Fruit fly (Drosophila melanogaster) whole organism, embryonic: Measurements from ENCODE around the gene drpr.
A peak's percentile ranks its signal among the peaks of the same experiment; 100 is the strongest.

Source experiments
- ATbp ChIP-seq: fragments of 200-800 bp; sonication (Bioruptor generic); optimal IDR thresholded peaks from 2 replicates; lab custom pipeline; 2017; ENCODE audit warnings: missing biosample characterization, mild to moderate bottlenecking, missing genetic modification characterization, missing genetic modification reagents
- Adf1 ChIP-seq: fragments of 200-800 bp; sonication (Bioruptor generic); IDR thresholded peaks from 2 replicates; pipeline ENCODE4 v1.3.6; 2022; ENCODE audit warnings: missing biosample characterization, missing genetic modification characterization
- CG12071 ChIP-seq: fragments of 200-800 bp; sonication (Bioruptor generic); optimal IDR thresholded peaks from 3 replicates; lab custom pipeline; 2018; ENCODE audit warnings: missing biosample characterization, mild to moderate bottlenecking, missing genetic modification characterization
- CG12219 ChIP-seq: fragments of 200-800 bp; sonication (Bioruptor generic); optimal IDR thresholded peaks from 3 replicates; lab custom pipeline; 2018; ENCODE audit warnings: missing biosample characterization, mild to moderate bottlenecking, missing genetic modification characterization
- CG1233 ChIP-seq: fragments of 200-800 bp; sonication (Bioruptor generic); optimal IDR thresholded peaks from 4 replicates; lab custom pipeline; 2018; ENCODE audit warnings: missing biosample characterization, mild to moderate bottlenecking, missing genetic modification characterization
- CG13894 ChIP-seq: fragments of 200-800 bp; sonication (Bioruptor generic); optimal IDR thresholded peaks from 3 replicates; lab custom pipeline; 2018; ENCODE audit warnings: missing biosample characterization, mild to moderate bottlenecking, missing genetic modification characterization, moderate library complexity
- CG14014 ChIP-seq: fragments of 200-800 bp; sonication (Bioruptor generic); IDR thresholded peaks from 2 replicates; pipeline ENCODE4 v1.3.6; 2022; ENCODE audit warnings: missing biosample characterization, missing genetic modification characterization
- CG14441 ChIP-seq: fragments of 200-800 bp; sonication (Bioruptor generic); IDR thresholded peaks from 2 replicates; pipeline ENCODE4 v1.3.6; 2022; ENCODE audit warnings: missing biosample characterization, missing genetic modification characterization
- CG14965 ChIP-seq: fragments of 200-800 bp; sonication (Bioruptor generic); optimal IDR thresholded peaks from 2 replicates; lab custom pipeline; 2016; ENCODE audit warnings: missing biosample characterization, missing genetic modification characterization, borderline replicate concordance
- CG17612 ChIP-seq: fragments of 200-800 bp; sonication (Bioruptor generic); IDR thresholded peaks from 2 replicates; pipeline ENCODE4 v1.3.6; 2022; ENCODE audit warnings: missing biosample characterization, missing genetic modification characterization
- CG1792 ChIP-seq: fragments of 200-800 bp; sonication (Bioruptor generic); optimal IDR thresholded peaks from 2 replicates; lab custom pipeline; 2016; ENCODE audit warnings: missing biosample characterization, missing genetic modification characterization
- CG2199 ChIP-seq: fragments of 200-800 bp; sonication (Bioruptor generic); IDR thresholded peaks from 3 replicates; pipeline ENCODE4 v1.3.6; 2022; ENCODE audit warnings: missing biosample characterization, missing genetic modification characterization
- CG31388 ChIP-seq: fragments of 200-800 bp; sonication (Bioruptor generic); optimal IDR thresholded peaks from 2 replicates; lab custom pipeline; 2016; ENCODE audit warnings: missing biosample characterization, missing genetic modification characterization
- CG43689 ChIP-seq: fragments of 200-800 bp; sonication (Bioruptor generic); IDR thresholded peaks from 2 replicates; pipeline ENCODE4 v1.3.6; 2022; ENCODE audit warnings: missing biosample characterization, missing genetic modification characterization
- CG6272 ChIP-seq: fragments of 200-800 bp; sonication (Bioruptor generic); IDR thresholded peaks from 2 replicates; pipeline ENCODE4 v1.3.6; 2022; ENCODE audit warnings: missing biosample characterization, missing genetic modification characterization
- CG6654 ChIP-seq: fragments of 200-800 bp; sonication (Bioruptor generic); optimal IDR thresholded peaks from 2 replicates; lab custom pipeline; 2017; ENCODE audit warnings: missing biosample characterization, mild to moderate bottlenecking, missing genetic modification characterization
- CG7839 ChIP-seq: fragments of 200-800 bp; sonication (Bioruptor generic); optimal IDR thresholded peaks from 3 replicates; lab custom pipeline; 2018; ENCODE audit warnings: missing biosample characterization, mild to moderate bottlenecking, missing genetic modification characterization, moderate library complexity
- CG8089 ChIP-seq: fragments of 200-800 bp; sonication (Bioruptor generic); optimal IDR thresholded peaks from 3 replicates; lab custom pipeline; 2016; ENCODE audit warnings: missing biosample characterization, missing genetic modification characterization
- CG8924 ChIP-seq: fragments of 200-800 bp; optimal IDR thresholded peaks from 3 replicates; lab custom pipeline; 2019; ENCODE audit warnings: missing biosample characterization, mild to moderate bottlenecking, missing genetic modification characterization, moderate library complexity
- CrebB ChIP-seq: fragments of 200-800 bp; sonication (Bioruptor generic); optimal IDR thresholded peaks from 3 replicates; lab custom pipeline; 2018; ENCODE audit warnings: missing biosample characterization, mild to moderate bottlenecking, missing genetic modification characterization
- Dbx ChIP-seq: fragments of 200-800 bp; sonication (Bioruptor generic); IDR thresholded peaks from 3 replicates; pipeline ENCODE4 v1.3.6; 2022; ENCODE audit warnings: missing biosample characterization, missing genetic modification characterization
- Dip2 ChIP-seq: fragments of 200-800 bp; sonication (Bioruptor generic); IDR thresholded peaks from 2 replicates; pipeline ENCODE4 v1.3.6; 2022; ENCODE audit warnings: missing biosample characterization, missing genetic modification characterization
- Elba2 ChIP-seq: fragments of 200-800 bp; sonication (Bioruptor generic); optimal IDR thresholded peaks from 3 replicates; lab custom pipeline; 2016; ENCODE audit warnings: missing biosample characterization, missing genetic modification characterization
- Ets97D ChIP-seq: fragments of 200-800 bp; sonication (Bioruptor generic); optimal IDR thresholded peaks from 3 replicates; lab custom pipeline; 2016; ENCODE audit warnings: missing biosample characterization, missing genetic modification characterization
- Hr78 ChIP-seq, 2 experiments: fragments of 200-800 bp in 1 of 2; fragments of >200 bp in 1 of 2; sonication (Bioruptor generic) in 1 of 2; optimal IDR thresholded peaks; 2 replicates each; lab custom pipeline; 2017 to 2019; ENCODE audit warnings: missing biosample characterization in 2 of 2, missing genetic modification characterization in 2 of 2, mild to moderate bottlenecking in 1 of 2, moderate library complexity in 1 of 2
- Mad ChIP-seq: fragments of 200-800 bp; sonication (Bioruptor generic); optimal IDR thresholded peaks from 2 replicates; lab custom pipeline; 2016; ENCODE audit warnings: missing biosample characterization, missing genetic modification characterization
- Ravus ChIP-seq: fragments of 200-800 bp; sonication (Bioruptor generic); IDR thresholded peaks from 2 replicates; pipeline ENCODE4 v1.3.6; 2022; ENCODE audit warnings: missing biosample characterization, missing genetic modification characterization
- az2 ChIP-seq: fragments of 200-800 bp; sonication (Bioruptor generic); optimal IDR thresholded peaks from 3 replicates; lab custom pipeline; 2016; ENCODE audit warnings: missing biosample characterization, missing genetic modification characterization
- bab2 ChIP-seq: fragments of 200-800 bp; sonication (Bioruptor generic); optimal IDR thresholded peaks from 2 replicates; lab custom pipeline; 2016; ENCODE audit warnings: missing biosample characterization, missing genetic modification characterization
- cad ChIP-seq: fragments of >200 bp; optimal IDR thresholded peaks from 2 replicates; lab custom pipeline; 2017; ENCODE audit warnings: missing biosample characterization, missing genetic modification characterization
- cas ChIP-seq: fragments of 200-800 bp; sonication (Bioruptor generic); IDR thresholded peaks from 2 replicates; pipeline ENCODE4 v1.3.6; 2022; ENCODE audit warnings: missing biosample characterization, missing genetic modification characterization
- chif ChIP-seq, 2 experiments: fragments of 200-800 bp; sonication (Bioruptor generic); optimal IDR thresholded peaks; 3 replicates each; lab custom pipeline; 2016; ENCODE audit warnings: missing biosample characterization in 2 of 2, missing genetic modification characterization in 2 of 2
- corto ChIP-seq: fragments of 200-800 bp; sonication (Bioruptor generic); optimal IDR thresholded peaks from 2 replicates; lab custom pipeline; 2016; ENCODE audit warnings: missing biosample characterization, mild to moderate bottlenecking, missing genetic modification characterization, moderate library complexity
- dm ChIP-seq: fragments of 200-800 bp; sonication (Bioruptor generic); optimal IDR thresholded peaks from 3 replicates; lab custom pipeline; 2016; ENCODE audit warnings: missing biosample characterization, missing genetic modification characterization
- en ChIP-seq: fragments of 200-800 bp; sonication (Bioruptor generic); optimal IDR thresholded peaks from 2 replicates; lab custom pipeline; 2016; ENCODE audit warnings: missing biosample characterization, missing genetic modification characterization
- fd102C ChIP-seq: fragments of 200-800 bp; sonication (Bioruptor generic); optimal IDR thresholded peaks from 2 replicates; lab custom pipeline; 2018; ENCODE audit warnings: missing biosample characterization, mild to moderate bottlenecking, missing genetic modification characterization, moderate library complexity
- hbn ChIP-seq: fragments of 200-800 bp; sonication (Bioruptor generic); IDR thresholded peaks from 2 replicates; pipeline ENCODE4 v1.3.6; 2022; ENCODE audit warnings: missing biosample characterization, missing genetic modification characterization; ENCODE audit not compliant: partially characterized antibody
- inv ChIP-seq: fragments of 200-800 bp; sonication (Bioruptor generic); IDR thresholded peaks from 2 replicates; pipeline ENCODE4 v1.3.6; 2022; ENCODE audit warnings: missing biosample characterization, missing genetic modification characterization; ENCODE audit not compliant: partially characterized antibody
- ken ChIP-seq: fragments of 200-800 bp; sonication (Bioruptor generic); IDR thresholded peaks from 3 replicates; pipeline ENCODE4 v1.3.6; 2022; ENCODE audit warnings: missing biosample characterization, missing genetic modification characterization
- maf-S ChIP-seq: fragments of 200-800 bp; sonication (Bioruptor generic); optimal IDR thresholded peaks from 2 replicates; lab custom pipeline; 2016; ENCODE audit warnings: missing biosample characterization, missing genetic modification characterization
- mam ChIP-seq: fragments of 200-800 bp; sonication (Bioruptor generic); optimal IDR thresholded peaks from 3 replicates; lab custom pipeline; 2016; ENCODE audit warnings: missing biosample characterization, missing genetic modification characterization
- nom ChIP-seq: fragments of 200-800 bp; sonication (Bioruptor generic); optimal IDR thresholded peaks from 2 replicates; lab custom pipeline; 2017; ENCODE audit warnings: missing biosample characterization, missing genetic modification characterization, mild to moderate bottlenecking, moderate library complexity, missing genetic modification reagents
- odd ChIP-seq: fragments of 200-800 bp; sonication (Bioruptor generic); optimal IDR thresholded peaks from 2 replicates; lab custom pipeline; 2017; ENCODE audit warnings: missing biosample characterization, mild to moderate bottlenecking, missing genetic modification characterization
- pzg ChIP-seq: fragments of 200-800 bp; sonication (Bioruptor generic); optimal IDR thresholded peaks from 3 replicates; lab custom pipeline; 2018; ENCODE audit warnings: missing biosample characterization, mild to moderate bottlenecking, missing genetic modification characterization, moderate library complexity
- ro ChIP-seq: fragments of 200-800 bp; sonication (Bioruptor generic); IDR thresholded peaks from 2 replicates; pipeline ENCODE4 v1.3.6; 2022; ENCODE audit warnings: missing biosample characterization, missing genetic modification characterization
- seq ChIP-seq: fragments of 200-800 bp; sonication (Bioruptor generic); IDR thresholded peaks from 2 replicates; pipeline ENCODE4 v1.3.6; 2022; ENCODE audit warnings: missing biosample characterization, missing genetic modification characterization
- sisA ChIP-seq: fragments of 200-800 bp; sonication (Bioruptor generic); IDR thresholded peaks from 2 replicates; pipeline ENCODE4 v1.3.6; 2022; ENCODE audit warnings: missing biosample characterization, missing genetic modification characterization
- tio ChIP-seq: fragments of 200-800 bp; sonication (Bioruptor generic); optimal IDR thresholded peaks from 2 replicates; lab custom pipeline; 2017; ENCODE audit warnings: missing biosample characterization, missing genetic modification characterization, inconsistent platforms
- tll ChIP-seq, 2 experiments: fragments of 200-800 bp in 1 of 2; fragments of >200 bp in 1 of 2; sonication (Bioruptor generic) in 1 of 2; optimal IDR thresholded peaks; 2 replicates each; lab custom pipeline; 2017 to 2019; ENCODE audit warnings: missing biosample characterization in 2 of 2, missing genetic modification characterization in 2 of 2, mild to moderate bottlenecking in 1 of 2, moderate library complexity in 1 of 2
- zf30C ChIP-seq: fragments of 200-800 bp; sonication (Bioruptor generic); optimal IDR thresholded peaks from 3 replicates; lab custom pipeline; 2018; ENCODE audit warnings: missing biosample characterization, mild to moderate bottlenecking, missing genetic modification characterization

Gene drpr

dm6 chr3L:1690727-1691413 lies 40.0 kb downstream of the drpr start (continued):
- TF ChIP-seq cas (GFP tag; lab: Robert Waterston, UW), result no peak
- no peak for TF ChIP-seq Dbx (GFP tag; lab: Robert Waterston, UW)
- TF ChIP-seq tio, result peak; percentile 20
- peak; percentile 29 for TF ChIP-seq odd (GFP tag; lab: Kevin White, UChicago)
- no peak for TF ChIP-seq CG43689 (GFP tag; lab: Robert Waterston, UW)
- peak; percentile 50; the same call in 1 of the 2 replicates for TF ChIP-seq seq
- no peak for TF ChIP-seq en
- TF ChIP-seq hbn, result no peak
- TF ChIP-seq az2, result peak; percentile 30
- TF ChIP-seq CG17612, result peak; percentile 15; the same call in 1 of the 2 replicates
- no peak for TF ChIP-seq CG1792 (GFP tag; lab: Kevin White, UChicago)
- TF ChIP-seq CG14441, result no peak
- no peak for TF ChIP-seq cad (GFP tag; lab: Kevin White, UChicago)
- TF ChIP-seq CG1233 (GFP tag; lab: Kevin White, UChicago), result no peak
- TF ChIP-seq ro (GFP tag; lab: Robert Waterston, UW), result no peak
- TF ChIP-seq bab2 (GFP tag; lab: Kevin White, UChicago), result peak; percentile 28
- no peak for TF ChIP-seq CG2199 (GFP tag; lab: Robert Waterston, UW)
- TF ChIP-seq CG12219, result peak; percentile 7
- no peak for TF ChIP-seq inv (GFP tag; lab: Robert Waterston, UW)
- TF ChIP-seq CG12071 (GFP tag; lab: Kevin White, UChicago), result peak; percentile 70
- no peak for TF ChIP-seq fd102C (GFP tag; lab: Kevin White, UChicago)
- peak; percentile 60 for TF ChIP-seq CG7839
- no peak for TF ChIP-seq Dip2 (GFP tag; lab: Robert Waterston, UW)
- TF ChIP-seq ken (GFP tag; lab: Robert Waterston, UW), result no peak
- peak in 1 of 2 experiments; percentile 30 for TF ChIP-seq chif (GFP tag; optimal IDR thresholded peaks at IDR 0.05; lab: Kevin White, UChicago)
- no peak for TF ChIP-seq CG8924 (tag; lab: Kevin White, UChicago)
- TF ChIP-seq mam (GFP tag; lab: Kevin White, UChicago), result no peak
- TF ChIP-seq Ravus (GFP tag; lab: Robert Waterston, UW), result no peak
- no peak for TF ChIP-seq CG13894 (tag; lab: Kevin White, UChicago)
- no peak for TF ChIP-seq Elba2 (GFP tag; lab: Kevin White, UChicago)
- peak; percentile 9 for TF ChIP-seq CG14965 (GFP tag; lab: Kevin White, UChicago)
- TF ChIP-seq Adf1 (GFP tag; lab: Robert Waterston, UW), result no peak
- no peak for TF ChIP-seq CG31388
- no peak for TF ChIP-seq corto
- peak; percentile 81 for TF ChIP-seq ATbp
- TF ChIP-seq dm (GFP tag; lab: Kevin White, UChicago), result no peak
- TF ChIP-seq Ets97D (GFP tag; lab: Kevin White, UChicago), result no peak
- peak; percentile 27 for TF ChIP-seq CG6654 (GFP tag; lab: Kevin White, UChicago)
- TF ChIP-seq Hr78 (GFP tag; optimal IDR thresholded peaks at IDR 0.05; lab: Kevin White, UChicago), result no peak
- TF ChIP-seq zf30C (GFP tag; lab: Kevin White, UChicago), result no peak
- no peak for TF ChIP-seq CG14014 (GFP tag; lab: Robert Waterston, UW)
- no peak for TF ChIP-seq Mad (GFP tag; lab: Kevin White, UChicago)
- no peak for TF ChIP-seq maf-S (GFP tag; lab: Kevin White, UChicago)
- peak; percentile 80 for TF ChIP-seq nom (GFP tag; lab: Kevin White, UChicago)
- peak; percentile 21 for TF ChIP-seq CG8089 (GFP tag; lab: Kevin White, UChicago)
- TF ChIP-seq CrebB (tag; lab: Kevin White, UChicago), result no peak
- TF ChIP-seq tll (GFP tag; optimal IDR thresholded peaks at IDR 0.05; lab: Kevin White, UChicago), result no peak
- peak; percentile 71 for TF ChIP-seq sisA (GFP tag; lab: Robert Waterston, UW)
- no peak for TF ChIP-seq CG6272 (GFP tag; lab: Robert Waterston, UW)
- no peak for TF ChIP-seq pzg (GFP tag; lab: Kevin White, UChicago)
